Worm (Caenorhabditis elegans): ENCODE data around the gene Y22D7AR.6.

Gene Y22D7AR.6

DNA sequence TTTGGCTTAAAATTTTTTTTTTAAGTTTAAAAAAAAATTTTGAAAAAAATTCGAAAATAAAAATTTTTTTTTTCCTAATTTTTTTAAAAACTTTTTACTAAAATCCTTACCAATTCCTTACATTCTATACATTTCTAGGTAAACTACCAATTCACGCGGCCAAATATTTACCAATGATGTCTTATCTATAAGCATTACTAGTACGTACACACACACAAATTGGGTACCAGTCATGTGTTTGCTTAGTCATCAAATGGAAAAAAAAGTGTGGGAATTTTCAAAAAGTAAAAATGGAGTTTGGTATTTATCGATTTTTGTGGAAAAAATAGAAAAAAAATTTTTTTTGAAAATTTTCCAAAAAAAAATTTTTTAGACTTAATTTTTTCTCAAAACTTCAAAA, at the start of gene Y22D7AR.6:
Gene Y22D7AR.6, minus strand, starts transcription at position 134 of the 400 bp plus-strand sequence.
- TF ChIP-seq him-1 (tag; optimal IDR thresholded peaks at IDR 0.05) = no peak
- no peak for TF ChIP-seq dao-5 (tag; optimal IDR thresholded peaks at IDR 0.05)
- no peak for TF ChIP-seq W03F9.2 (tag; optimal IDR thresholded peaks at IDR 0.05)

ce11 chrIII:1718800-1719199, 42.3 kb upstream of the Y22D7AR.6 start:
- TF ChIP-seq him-1 (tag; optimal IDR thresholded peaks at IDR 0.05) (no peak), dao-5 (tag; optimal IDR thresholded peaks at IDR 0.05) (no peak)

DNA sequence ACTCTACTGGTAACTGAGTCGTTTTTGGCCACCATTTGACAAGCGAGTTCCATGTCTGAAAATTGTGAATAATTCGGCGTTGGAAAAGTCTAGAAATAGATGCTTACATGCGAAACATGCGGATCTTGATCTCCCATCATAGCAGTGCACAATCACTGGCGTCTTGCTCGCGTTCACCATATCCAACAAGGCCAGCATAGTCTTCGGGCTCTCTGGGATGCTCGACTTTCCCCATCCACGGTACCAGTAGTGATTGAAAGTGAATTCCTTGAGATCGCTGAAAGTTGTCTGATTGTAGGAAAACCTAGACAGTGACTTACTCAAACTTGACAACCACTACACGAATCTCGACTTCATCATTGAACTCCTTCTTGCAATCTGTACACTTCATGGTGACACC, 41.3 kb upstream of the Y22D7AR.6 start:
- TF ChIP-seq W03F9.2 (tag; optimal IDR thresholded peaks at IDR 0.05) (no peak), dao-5 (tag; optimal IDR thresholded peaks at IDR 0.05) (no peak)

- TF ChIP-seq W03F9.2 (tag; optimal IDR thresholded peaks at IDR 0.05) = no peak
- TF ChIP-seq him-1 (tag; optimal IDR thresholded peaks at IDR 0.05) = no peak
- no peak for TF ChIP-seq dao-5 (tag; optimal IDR thresholded peaks at IDR 0.05)
These were observed 37.6 kb upstream of the Y22D7AR.6 start for ce11 chrIII:1713991-1714611.

ce11 chrIII:1705799-1706198, 29.3 kb upstream of the Y22D7AR.6 start, which contains the start of the genes fbxa-13 and Y22D7AR.2:
fbxa-13 (minus strand) TSS chrIII:1705899.
Y22D7AR.2 (plus strand) TSS chrIII:1705946.
- TF ChIP-seq W03F9.2 (tag; optimal IDR thresholded peaks at IDR 0.05) = no peak
- TF ChIP-seq him-1 (tag; optimal IDR thresholded peaks at IDR 0.05) = no peak
- no peak for TF ChIP-seq dao-5 (tag; optimal IDR thresholded peaks at IDR 0.05)

- TF ChIP-seq W03F9.2 (tag; optimal IDR thresholded peaks at IDR 0.05) (no peak), him-1 (tag; optimal IDR thresholded peaks at IDR 0.05) (no peak), dao-5 (tag; optimal IDR thresholded peaks at IDR 0.05) (no peak)
These were observed 28.8 kb upstream of the Y22D7AR.6 start for ce11 chrIII:1705331-1705730.

DNA sequence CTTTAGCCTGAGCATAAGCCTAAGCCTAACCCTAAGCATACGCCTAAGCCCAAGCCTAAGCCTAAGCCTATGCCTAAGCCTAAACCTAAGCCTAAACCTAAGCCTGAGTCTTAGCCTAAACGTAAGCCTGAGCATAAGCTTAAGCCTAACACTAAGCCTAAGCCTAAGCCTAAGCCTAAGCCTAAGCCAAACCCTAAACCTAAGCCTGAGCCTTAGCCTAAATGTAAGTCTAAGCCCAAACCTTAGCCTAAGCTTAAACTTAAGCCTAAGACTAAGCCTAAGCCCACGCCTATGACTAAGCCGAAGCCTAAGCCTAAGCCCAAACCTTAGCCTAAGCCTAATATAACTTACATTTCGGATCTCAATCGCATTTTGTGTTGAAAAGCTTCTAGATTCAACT, 27.5 kb upstream of the Y22D7AR.6 start:
- TF ChIP-seq W03F9.2 (tag; optimal IDR thresholded peaks at IDR 0.05) (no peak), dao-5 (tag; optimal IDR thresholded peaks at IDR 0.05) (no peak), him-1 (tag; optimal IDR thresholded peaks at IDR 0.05) (no peak)

DNA sequence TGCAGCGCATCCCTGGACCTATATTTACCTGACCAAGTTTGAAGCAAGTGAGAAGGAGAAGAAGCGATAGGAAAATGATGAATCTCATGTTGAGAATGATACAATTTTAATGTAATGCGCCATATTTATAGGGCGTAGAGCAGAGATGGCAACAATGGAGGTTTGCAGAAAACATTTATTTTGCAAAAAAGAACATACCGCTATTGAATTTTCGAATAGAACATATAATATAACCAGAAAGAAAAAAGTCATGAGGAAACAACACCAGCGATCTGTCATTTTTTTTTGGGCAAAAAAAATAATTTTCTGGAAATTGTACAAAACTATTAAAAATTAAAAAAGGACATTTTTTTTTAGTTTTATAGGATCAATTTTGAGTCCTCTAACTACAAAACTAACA, 25.8 kb upstream of the Y22D7AR.6 start, which contains the start of gene spex-3:
Gene spex-3, minus strand, starts transcription at position 101 of the 400 bp plus-strand sequence.
- TF ChIP-seq dao-5 (tag; optimal IDR thresholded peaks at IDR 0.05) = no peak
- TF ChIP-seq W03F9.2 (tag; optimal IDR thresholded peaks at IDR 0.05) = no peak
- no peak for TF ChIP-seq him-1 (tag; optimal IDR thresholded peaks at IDR 0.05)

ce11 chrIII:1698842-1699241, 22.3 kb upstream of the Y22D7AR.6 start, which contains the start of gene fbxa-74:
fbxa-74 (minus strand) TSS chrIII:1698986.
- TF ChIP-seq him-1 (tag; optimal IDR thresholded peaks at IDR 0.05) = no peak
- no peak for TF ChIP-seq dao-5 (tag; optimal IDR thresholded peaks at IDR 0.05)
- TF ChIP-seq W03F9.2 (tag; optimal IDR thresholded peaks at IDR 0.05) = no peak

- TF ChIP-seq W03F9.2 (tag; optimal IDR thresholded peaks at IDR 0.05) = no peak
- no peak for TF ChIP-seq dao-5 (tag; optimal IDR thresholded peaks at IDR 0.05)
- no peak for TF ChIP-seq him-1 (tag; optimal IDR thresholded peaks at IDR 0.05)
These were observed 18.5 kb upstream of the Y22D7AR.6 start, which contains the start of gene srd-64 for ce11 chrIII:1695006-1695405. srd-64 (minus strand) TSS chrIII:1695106.

DNA sequence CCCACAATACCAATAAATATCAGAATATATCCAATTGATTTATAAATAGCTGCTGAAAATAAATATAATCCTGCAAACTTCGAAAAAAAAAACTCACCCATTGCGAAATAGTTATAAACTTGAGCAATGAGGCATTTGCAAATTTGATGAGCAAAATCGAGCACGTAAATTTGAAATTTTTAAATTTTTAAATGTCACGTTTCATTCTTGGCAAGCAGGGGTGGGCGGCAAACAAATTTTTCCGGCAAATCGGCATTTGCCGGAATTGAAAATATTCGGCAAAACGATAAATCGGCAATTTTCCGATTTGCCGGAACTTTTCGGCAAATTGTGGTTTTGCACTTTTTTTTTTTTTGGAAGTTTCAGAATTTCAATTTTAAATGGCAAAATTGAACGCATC, 13.4 kb upstream of the Y22D7AR.6 start, which contains the start of gene Y22D7AR.14:
Gene Y22D7AR.14, minus strand, starts transcription at position 101 of the 400 bp plus-strand sequence.
- TF ChIP-seq dao-5 (tag; optimal IDR thresholded peaks at IDR 0.05) = no peak
- no peak for TF ChIP-seq W03F9.2 (tag; optimal IDR thresholded peaks at IDR 0.05)
- TF ChIP-seq him-1 (tag; optimal IDR thresholded peaks at IDR 0.05) = no peak

ce11 chrIII:1687999-1688398, 11.5 kb upstream of the Y22D7AR.6 start, which contains the start of gene Y22D7AR.7:
Y22D7AR.7 (minus strand) TSS chrIII:1688099.
- TF ChIP-seq dao-5 (tag; optimal IDR thresholded peaks at IDR 0.05) (no peak), him-1 (tag; optimal IDR thresholded peaks at IDR 0.05) (no peak), W03F9.2 (tag; optimal IDR thresholded peaks at IDR 0.05) (no peak)

DNA sequence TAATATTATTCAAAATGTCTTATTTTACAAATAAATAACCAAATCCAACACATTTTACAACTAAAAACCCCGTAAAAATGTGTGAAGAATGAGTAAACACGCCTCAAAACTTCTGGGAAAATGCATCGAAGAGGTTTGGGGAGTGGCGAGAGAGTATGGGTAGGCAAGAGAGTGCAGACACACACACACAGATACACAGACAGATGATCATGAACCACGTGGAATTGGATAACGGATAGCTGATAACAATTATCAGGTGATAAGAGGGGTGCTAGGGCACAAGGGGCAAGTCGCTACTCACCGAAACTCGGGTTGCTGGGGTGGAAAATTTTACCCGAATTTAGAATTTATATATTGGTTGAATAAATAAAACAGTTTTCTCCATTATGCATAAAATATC, 5.7 kb upstream of the Y22D7AR.6 start:
- TF ChIP-seq W03F9.2 (tag; optimal IDR thresholded peaks at IDR 0.05) (no peak), dao-5 (tag; optimal IDR thresholded peaks at IDR 0.05) (no peak), him-1 (tag; optimal IDR thresholded peaks at IDR 0.05) (no peak)

ce11 chrIII:1680996-1681395, 4.5 kb upstream of the Y22D7AR.6 start:
- TF ChIP-seq dao-5 (tag; optimal IDR thresholded peaks at IDR 0.05) (no peak), him-1 (tag; optimal IDR thresholded peaks at IDR 0.05) (no peak), W03F9.2 (tag; optimal IDR thresholded peaks at IDR 0.05) (no peak)

DNA sequence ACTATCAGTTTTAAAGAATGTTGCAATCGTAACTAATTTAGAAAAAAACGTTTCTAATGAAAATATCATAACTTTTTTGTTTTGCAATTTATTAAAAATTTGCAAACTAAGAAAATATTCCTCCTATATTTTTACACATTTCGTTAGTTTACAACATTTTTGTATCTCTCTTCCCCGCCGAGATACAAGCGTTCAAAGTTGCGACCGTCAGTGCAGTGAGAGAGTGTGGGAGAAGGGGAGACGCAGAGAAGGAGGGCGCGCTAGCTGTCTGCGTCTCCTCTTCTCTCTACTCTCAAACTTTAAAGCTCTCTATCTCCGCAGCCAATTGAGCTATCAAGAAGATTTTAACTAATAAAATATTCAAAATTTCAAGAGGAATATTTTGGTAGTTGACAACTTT, 3.9 kb upstream of the Y22D7AR.6 start:
- TF ChIP-seq W03F9.2 (tag; optimal IDR thresholded peaks at IDR 0.05) (no peak), dao-5 (tag; optimal IDR thresholded peaks at IDR 0.05) (no peak), him-1 (tag; optimal IDR thresholded peaks at IDR 0.05) (no peak)

All from whole organism, L4/young adult.